Worm (Caenorhabditis elegans): ENCODE results near the gene C44E12.1.

- TF ChIP-seq med-1 (GFP tag; optimal IDR thresholded peaks at IDR 0.05; ENCODE audit: insufficient read depth) (no peak), klf-2 (GFP tag; conservative IDR thresholded peaks at IDR 0.05) (no peak), ztf-29 (GFP tag; IDR thresholded peaks at IDR 0.05) (no peak), cog-1 (tag; optimal IDR thresholded peaks at IDR 0.05) (no peak), flt-1 (GFP tag; IDR thresholded peaks at IDR 0.05) (no peak), tab-1 (GFP tag; IDR thresholded peaks at IDR 0.05) (no peak), ztf-23 (GFP tag; IDR thresholded peaks at IDR 0.05) (no peak), T22C8.4 (GFP tag; IDR thresholded peaks at IDR 0.05) (no peak), ref-1 (GFP tag; conservative IDR thresholded peaks at IDR 0.05) (no peak)
Measured at ce11 chrX:7568684-7569289, 27.9 kb upstream of the C44E12.1 start.

Data from whole organism, midembryonic.